Fruit fly (Drosophila melanogaster) whole organism, embryonic: Measurements from ENCODE around the gene orion.

Experiments
- Abd-B ChIP-seq: fragments of 200-800 bp; sonication (Bioruptor generic); optimal IDR thresholded peaks from 2 replicates; lab custom pipeline; 2018; ENCODE audit warnings: missing biosample characterization, mild to moderate bottlenecking, missing genetic modification characterization, moderate library complexity
- CG10209 ChIP-seq: fragments of 200-800 bp; sonication (Bioruptor generic); optimal IDR thresholded peaks from 3 replicates; lab custom pipeline; 2017; ENCODE audit warnings: missing biosample characterization, mild to moderate bottlenecking, missing genetic modification characterization, missing genetic modification reagents
- CG13296 ChIP-seq: fragments of 200-800 bp; sonication (Bioruptor generic); optimal IDR thresholded peaks from 3 replicates; lab custom pipeline; 2018; ENCODE audit warnings: missing biosample characterization, mild to moderate bottlenecking, missing genetic modification characterization
- CG14014 ChIP-seq: fragments of 200-800 bp; sonication (Bioruptor generic); IDR thresholded peaks from 2 replicates; pipeline ENCODE4 v1.3.6; 2022; ENCODE audit warnings: missing biosample characterization, missing genetic modification characterization
- CG15479 ChIP-seq: fragments of 200-800 bp; sonication (Bioruptor generic); optimal IDR thresholded peaks from 3 replicates; lab custom pipeline; 2019; ENCODE audit warnings: missing biosample characterization, mild to moderate bottlenecking, missing genetic modification characterization, moderate library complexity
- CG15696 ChIP-seq: fragments of 200-800 bp; sonication (Bioruptor generic); optimal IDR thresholded peaks from 2 replicates; lab custom pipeline; 2019; ENCODE audit warnings: missing biosample characterization, mild to moderate bottlenecking, missing genetic modification characterization, moderate library complexity
- CG1602 ChIP-seq: fragments of 200-800 bp; sonication (Bioruptor generic); optimal IDR thresholded peaks from 3 replicates; lab custom pipeline; 2016; ENCODE audit warnings: missing biosample characterization, missing genetic modification characterization
- CG16779 ChIP-seq: fragments of 200-800 bp; sonication (Bioruptor generic); IDR thresholded peaks from 2 replicates; pipeline ENCODE4 v1.3.6; 2022; ENCODE audit warnings: missing biosample characterization, missing genetic modification characterization
- CG16813 ChIP-seq: fragments of 200-800 bp; sonication (Bioruptor generic); IDR thresholded peaks from 3 replicates; pipeline ENCODE4 v1.3.6; 2022; ENCODE audit warnings: missing biosample characterization, missing genetic modification characterization; ENCODE audit not compliant: partially characterized antibody
- CG18011 ChIP-seq: fragments of 200-800 bp; sonication (Bioruptor generic); optimal IDR thresholded peaks from 2 replicates; lab custom pipeline; 2017; ENCODE audit warnings: missing biosample characterization, missing genetic modification characterization, mild to moderate bottlenecking, moderate library complexity, missing genotype
- CG1832 ChIP-seq: fragments of 200-800 bp; sonication (Bioruptor generic); optimal IDR thresholded peaks from 2 replicates; lab custom pipeline; 2017; ENCODE audit warnings: missing biosample characterization, mild to moderate bottlenecking, missing genetic modification characterization, inconsistent platforms
- CG30431 ChIP-seq: fragments of 200-800 bp; sonication (Bioruptor generic); optimal IDR thresholded peaks from 2 replicates; lab custom pipeline; 2017; ENCODE audit warnings: missing biosample characterization, missing genetic modification characterization
- CG31224 ChIP-seq: fragments of 200-800 bp; sonication (Bioruptor generic); IDR thresholded peaks from 2 replicates; pipeline ENCODE4 v1.3.6; 2022; ENCODE audit warnings: missing biosample characterization, missing genetic modification characterization
- CG34422 ChIP-seq: fragments of 200-800 bp; sonication (Bioruptor generic); IDR thresholded peaks from 3 replicates; pipeline ENCODE4 v1.3.6; 2022; ENCODE audit warnings: missing biosample characterization, missing genetic modification characterization
- CG3838 ChIP-seq: fragments of 200-800 bp; sonication (Bioruptor generic); optimal IDR thresholded peaks from 3 replicates; lab custom pipeline; 2016; ENCODE audit warnings: missing biosample characterization, missing genetic modification characterization
- CG6654 ChIP-seq: fragments of 200-800 bp; sonication (Bioruptor generic); optimal IDR thresholded peaks from 2 replicates; lab custom pipeline; 2017; ENCODE audit warnings: missing biosample characterization, mild to moderate bottlenecking, missing genetic modification characterization
- CG6791 ChIP-seq: fragments of 200-800 bp; sonication (Bioruptor generic); IDR thresholded peaks from 3 replicates; pipeline ENCODE4 v1.3.6; 2022; ENCODE audit warnings: missing biosample characterization, missing genetic modification characterization; ENCODE audit not compliant: partially characterized antibody
- CG7357 ChIP-seq: fragments of 200-800 bp; sonication (Bioruptor generic); IDR thresholded peaks from 3 replicates; pipeline ENCODE4 v1.3.6; 2022; ENCODE audit warnings: missing biosample characterization, missing genetic modification characterization
- CG9609 ChIP-seq: fragments of 200-800 bp; sonication (Bioruptor generic); optimal IDR thresholded peaks from 3 replicates; lab custom pipeline; 2016; ENCODE audit warnings: missing biosample characterization, missing genetic modification characterization
- CG9727 ChIP-seq: fragments of 200-800 bp; sonication (Bioruptor generic); optimal IDR thresholded peaks from 3 replicates; lab custom pipeline; 2017; ENCODE audit warnings: missing biosample characterization, mild to moderate bottlenecking, missing genetic modification characterization
- CTCF ChIP-seq: fragments of 200-800 bp; sonication (Bioruptor generic); optimal IDR thresholded peaks from 2 replicates; lab custom pipeline; 2017; ENCODE audit warnings: missing biosample characterization, mild to moderate bottlenecking, missing genetic modification characterization, moderate library complexity
- Dad ChIP-seq: fragments of 200-800 bp; sonication (Bioruptor generic); optimal IDR thresholded peaks from 3 replicates; lab custom pipeline; 2016; ENCODE audit warnings: missing biosample characterization, missing genetic modification characterization
- Dek ChIP-seq: fragments of 200-800 bp; sonication (Bioruptor generic); optimal IDR thresholded peaks from 3 replicates; lab custom pipeline; 2019; ENCODE audit warnings: missing biosample characterization, mild to moderate bottlenecking, missing genetic modification characterization, moderate library complexity
- HLH4C ChIP-seq: fragments of 200-800 bp; sonication (Bioruptor generic); IDR thresholded peaks from 3 replicates; pipeline ENCODE4 v1.3.6; 2022; ENCODE audit warnings: missing biosample characterization, missing genetic modification characterization; ENCODE audit not compliant: partially characterized antibody
- Hand ChIP-seq: fragments of 200-800 bp; sonication (Bioruptor generic); optimal IDR thresholded peaks from 2 replicates; lab custom pipeline; 2017; ENCODE audit warnings: mild to moderate bottlenecking, missing biosample characterization, missing genetic modification reagents, missing genetic modification characterization
- Med ChIP-seq: fragments of 200-800 bp; sonication (Bioruptor generic); peaks from one replicate; lab custom pipeline; 2016; ENCODE audit warnings: missing biosample characterization, missing genetic modification characterization, mild to moderate bottlenecking, inconsistent platforms, moderate library complexity
- NC2β ChIP-seq: fragments of 200-800 bp; sonication (Bioruptor generic); optimal IDR thresholded peaks from 2 replicates; lab custom pipeline; 2016; ENCODE audit warnings: missing biosample characterization, missing genetic modification characterization
- Pdp1 ChIP-seq, 2 experiments: fragments of 200-800 bp; sonication (Bioruptor generic); optimal IDR thresholded peaks; 3 replicates each; lab custom pipeline; 2016; ENCODE audit warnings: missing biosample characterization in 2 of 2, missing genetic modification characterization in 2 of 2, mild to moderate bottlenecking in 1 of 2, moderate library complexity in 1 of 2
- Rfx ChIP-seq: fragments of 200-800 bp; sonication (Bioruptor generic); IDR thresholded peaks from 2 replicates; pipeline ENCODE4 v1.3.6; 2022; ENCODE audit warnings: missing biosample characterization, missing genetic modification characterization
- Sry-β ChIP-seq: fragments of 200-800 bp; sonication (Bioruptor generic); optimal IDR thresholded peaks from 2 replicates; lab custom pipeline; 2018; ENCODE audit warnings: missing biosample characterization, mild to moderate bottlenecking, missing genetic modification characterization, moderate library complexity
- Tbp ChIP-seq: fragments of >200 bp; optimal IDR thresholded peaks from 2 replicates; lab custom pipeline; 2018; ENCODE audit warnings: missing biosample characterization, missing genetic modification characterization
- Vsx1 ChIP-seq: fragments of 200-800 bp; sonication (Bioruptor generic); optimal IDR thresholded peaks from 2 replicates; lab custom pipeline; 2017; ENCODE audit warnings: missing biosample characterization, mild to moderate bottlenecking, missing genetic modification characterization, missing genetic modification reagents
- Xrp1 ChIP-seq: fragments of 200-800 bp; sonication (Bioruptor generic); IDR thresholded peaks from 2 replicates; pipeline ENCODE4 v1.3.6; 2022; ENCODE audit warnings: missing biosample characterization, missing genetic modification characterization
- cato ChIP-seq: fragments of 200-800 bp; sonication (Bioruptor generic); optimal IDR thresholded peaks from 2 replicates; lab custom pipeline; 2016; ENCODE audit warnings: missing biosample characterization, missing genetic modification characterization, borderline replicate concordance
- cwo ChIP-seq: fragments of 200-800 bp; sonication (Bioruptor generic); optimal IDR thresholded peaks from 3 replicates; lab custom pipeline; 2017; ENCODE audit warnings: missing biosample characterization, missing genetic modification characterization, mild to moderate bottlenecking, moderate library complexity, missing genetic modification reagents
- dimm ChIP-seq: fragments of 200-800 bp; sonication (Bioruptor generic); IDR thresholded peaks from 2 replicates; pipeline ENCODE4 v1.3.6; 2022; ENCODE audit warnings: missing biosample characterization, missing genetic modification characterization
- dysf ChIP-seq: fragments of 200-800 bp; sonication (Bioruptor generic); IDR thresholded peaks from 3 replicates; pipeline ENCODE4 v1.3.6; 2022; ENCODE audit warnings: missing biosample characterization, missing genetic modification characterization
- esg ChIP-seq: fragments of 200-800 bp; sonication (Bioruptor generic); conservative IDR thresholded peaks from 2 replicates; pipeline ENCODE4 v1.3.6; 2022; ENCODE audit warnings: missing biosample characterization, missing genetic modification characterization
- ewg ChIP-seq: fragments of 200-800 bp; sonication (Bioruptor generic); optimal IDR thresholded peaks from 3 replicates; lab custom pipeline; 2017; ENCODE audit warnings: mild to moderate bottlenecking, missing biosample characterization, missing genetic modification reagents, missing genetic modification characterization
- fu2 ChIP-seq: fragments of 200-800 bp; sonication (Bioruptor generic); optimal IDR thresholded peaks from 2 replicates; lab custom pipeline; 2016; ENCODE audit warnings: missing biosample characterization, missing genetic modification characterization
- jumu ChIP-seq: fragments of 200-800 bp; sonication (Bioruptor generic); optimal IDR thresholded peaks from 3 replicates; lab custom pipeline; 2016; ENCODE audit warnings: missing biosample characterization, missing genetic modification characterization
- kah ChIP-seq: fragments of 200-800 bp; sonication (Bioruptor generic); optimal IDR thresholded peaks from 2 replicates; lab custom pipeline; 2018; ENCODE audit warnings: missing biosample characterization, mild to moderate bottlenecking, missing genetic modification characterization
- psq ChIP-seq: fragments of 200-800 bp; sonication (Bioruptor generic); optimal IDR thresholded peaks from 2 replicates; lab custom pipeline; 2017; ENCODE audit warnings: missing biosample characterization, missing genetic modification characterization
- salm ChIP-seq: fragments of 200-800 bp; sonication (Bioruptor generic); optimal IDR thresholded peaks from 2 replicates; lab custom pipeline; 2018; ENCODE audit warnings: missing biosample characterization, mild to moderate bottlenecking, missing genetic modification characterization
- sima ChIP-seq: fragments of 200-800 bp; sonication (Bioruptor generic); optimal IDR thresholded peaks from 2 replicates; lab custom pipeline; 2016; ENCODE audit warnings: missing biosample characterization, missing genetic modification characterization
- so ChIP-seq: fragments of 200-800 bp; sonication (Bioruptor generic); IDR thresholded peaks from 3 replicates; pipeline ENCODE4 v1.3.6; 2022; ENCODE audit warnings: missing biosample characterization, missing genetic modification characterization
- stc ChIP-seq: fragments of 200-800 bp; sonication (Bioruptor generic); IDR thresholded peaks from 2 replicates; pipeline ENCODE4 v1.3.6; 2022; ENCODE audit warnings: missing biosample characterization, missing genetic modification characterization
- tna ChIP-seq: fragments of 200-800 bp; sonication (Bioruptor generic); IDR thresholded peaks from 2 replicates; pipeline ENCODE4 v1.3.6; 2022; ENCODE audit warnings: missing biosample characterization, missing genetic modification characterization; ENCODE audit not compliant: partially characterized antibody
- twi ChIP-seq: fragments of 200-800 bp; optimal IDR thresholded peaks from 2 replicates; lab custom pipeline; 2019; ENCODE audit warnings: missing biosample characterization, mild to moderate bottlenecking, missing genetic modification characterization, moderate library complexity
- vfl ChIP-seq: fragments of 200-800 bp; sonication (Bioruptor generic); optimal IDR thresholded peaks from 2 replicates; lab custom pipeline; 2016; ENCODE audit warnings: missing biosample characterization, missing genetic modification characterization

Gene orion

DNA sequence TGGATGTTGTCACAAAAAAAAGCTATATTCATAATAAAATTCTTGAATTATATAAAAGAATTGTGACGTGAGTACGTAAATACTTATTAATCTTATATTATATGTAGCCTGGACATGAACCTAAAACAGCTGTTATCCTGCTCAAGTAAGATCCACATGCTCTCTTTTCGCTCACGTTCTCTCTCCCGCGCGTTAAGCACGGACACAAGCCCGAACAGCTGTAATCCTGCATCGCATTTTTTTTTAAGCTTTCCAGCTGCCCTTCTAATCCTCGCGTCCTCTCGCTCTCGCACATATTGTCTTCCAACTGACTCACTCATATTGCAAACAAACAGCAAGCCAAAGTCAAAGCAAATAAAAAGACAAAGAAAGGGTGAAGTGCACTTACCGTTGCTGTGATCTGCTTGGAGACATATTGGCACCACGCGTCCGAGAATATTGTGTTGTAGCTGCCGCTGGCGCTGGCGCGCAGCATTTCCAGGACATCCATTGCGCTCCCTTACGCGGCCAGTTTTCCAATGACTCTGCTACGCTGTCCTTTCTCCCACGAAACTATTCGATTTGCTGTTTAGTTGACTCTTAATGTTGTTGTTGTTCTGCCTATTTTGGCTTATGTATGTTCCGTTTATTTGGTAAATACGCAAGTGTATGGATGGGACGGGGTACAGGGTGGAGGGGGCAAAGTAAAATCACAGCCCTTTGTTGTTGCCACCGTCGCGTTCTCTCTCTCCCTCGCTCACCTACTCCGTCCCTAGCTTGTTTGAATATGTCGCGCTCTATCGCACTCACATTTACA, 20.5 kb upstream of the orion start (continued):
- TF ChIP-seq CG15696 (tag; lab: Kevin White, UChicago), result no peak
- TF ChIP-seq Sry-β, result no peak
- TF ChIP-seq dysf (GFP tag; lab: Robert Waterston, UW), result 0 out of 3 replicates have a peak, but pooled peaks have one; percentile 10
- no peak for TF ChIP-seq NC2β (GFP tag; lab: Kevin White, UChicago)
- no peak for TF ChIP-seq twi (tag; lab: Kevin White, UChicago)
- TF ChIP-seq Rfx (GFP tag; lab: Robert Waterston, UW), result peak; percentile 22; the same call in 1 of the 2 replicates
- 0 out of 2 replicates have a peak, but pooled peaks have one; percentile 24 for TF ChIP-seq Xrp1
- no peak for TF ChIP-seq cato
- TF ChIP-seq Dek, result no peak
- no peak for TF ChIP-seq CG7357
- TF ChIP-seq HLH4C (GFP tag; lab: Robert Waterston, UW), result no peak
- no peak for TF ChIP-seq so (GFP tag; lab: Robert Waterston, UW)
- TF ChIP-seq tna (GFP tag; lab: Robert Waterston, UW), result no peak
- no peak for TF ChIP-seq stc (GFP tag; lab: Robert Waterston, UW)
- TF ChIP-seq CG18011 (GFP tag; lab: Kevin White, UChicago), result no peak
- 0 out of 3 replicates have a peak, but pooled peaks have one; percentile 16 for TF ChIP-seq CG6791 (GFP tag; lab: Robert Waterston, UW)
- TF ChIP-seq salm (tag; lab: Kevin White, UChicago), result no peak
- no peak for TF ChIP-seq Tbp (GFP tag; lab: Kevin White, UChicago)
- TF ChIP-seq psq (GFP tag; lab: Kevin White, UChicago), result no peak
- peak; percentile 73 for TF ChIP-seq CG1832 (GFP tag; lab: Kevin White, UChicago)
- no peak for TF ChIP-seq CG10209
- TF ChIP-seq CG9609, result no peak
- TF ChIP-seq kah (GFP tag; lab: Kevin White, UChicago), result no peak
- TF ChIP-seq CTCF (GFP tag; lab: Kevin White, UChicago), result no peak
- no peak for TF ChIP-seq CG6654 (GFP tag; lab: Kevin White, UChicago)
- peak; percentile 4 for TF ChIP-seq ewg
- TF ChIP-seq Hand (GFP tag; lab: Kevin White, UChicago), result no peak
- TF ChIP-seq CG9727 (GFP tag; lab: Kevin White, UChicago), result no peak
- TF ChIP-seq CG15479, result no peak
- TF ChIP-seq Abd-B (GFP tag; lab: Kevin White, UChicago), result no peak
- TF ChIP-seq vfl (GFP tag; lab: Kevin White, UChicago), result no peak
- no peak for TF ChIP-seq CG14014 (GFP tag; lab: Robert Waterston, UW)
- TF ChIP-seq CG16779 (GFP tag; lab: Robert Waterston, UW), result no peak
- TF ChIP-seq cwo (GFP tag; lab: Kevin White, UChicago), result no peak
- TF ChIP-seq Med (GFP tag; lab: Kevin White, UChicago), result no peak
- no peak for TF ChIP-seq esg (GFP tag; lab: Robert Waterston, UW)
- TF ChIP-seq jumu (GFP tag; lab: Kevin White, UChicago), result no peak
- TF ChIP-seq CG31224 (GFP tag; lab: Robert Waterston, UW), result no peak
- TF ChIP-seq CG30431, result no peak
- no peak for TF ChIP-seq CG1602 (GFP tag; lab: Kevin White, UChicago)
- no peak for TF ChIP-seq Vsx1 (GFP tag; lab: Kevin White, UChicago)
- no peak for TF ChIP-seq CG34422 (GFP tag; lab: Robert Waterston, UW)
- TF ChIP-seq sima (GFP tag; lab: Kevin White, UChicago), result no peak
- no peak for TF ChIP-seq CG3838 (GFP tag; lab: Kevin White, UChicago)
- no peak for TF ChIP-seq fu2 (GFP tag; lab: Kevin White, UChicago)
- no peak for TF ChIP-seq Dad (GFP tag; lab: Kevin White, UChicago)
- TF ChIP-seq Pdp1 (GFP tag; optimal IDR thresholded peaks at IDR 0.05; lab: Kevin White, UChicago), result peak in 1 of 2 experiments; percentile 30
- TF ChIP-seq CG16813 (GFP tag; lab: Robert Waterston, UW), result no peak
- TF ChIP-seq dimm (GFP tag; lab: Robert Waterston, UW), result no peak
- no peak for TF ChIP-seq CG13296 (GFP tag; lab: Kevin White, UChicago)
